Fruit fly (Drosophila melanogaster) whole organism, embryonic: ENCODE data around the gene CG11986.

Experiments
- Aef1 ChIP-seq: fragments of 200-800 bp; sonication (Bioruptor generic); IDR thresholded peaks from 3 replicates; pipeline ENCODE4 v1.3.6; 2022; ENCODE audit warnings: missing biosample characterization, missing genetic modification characterization
- BtbVII ChIP-seq: fragments of 200-800 bp; sonication (Bioruptor generic); optimal IDR thresholded peaks from 3 replicates; lab custom pipeline; 2017; ENCODE audit warnings: missing biosample characterization, mild to moderate bottlenecking, missing genetic modification characterization
- C15 ChIP-seq: fragments of 200-800 bp; sonication (Bioruptor generic); IDR thresholded peaks from 3 replicates; pipeline ENCODE4 v1.3.6; 2022; ENCODE audit warnings: missing biosample characterization, missing genetic modification characterization
- CG10959 ChIP-seq: fragments of 200-800 bp; sonication (Bioruptor generic); IDR thresholded peaks from 2 replicates; pipeline ENCODE4 v1.3.6; 2022; ENCODE audit warnings: missing biosample characterization, missing genetic modification characterization
- CG12071 ChIP-seq: fragments of 200-800 bp; sonication (Bioruptor generic); optimal IDR thresholded peaks from 3 replicates; lab custom pipeline; 2018; ENCODE audit warnings: missing biosample characterization, mild to moderate bottlenecking, missing genetic modification characterization
- CG14014 ChIP-seq: fragments of 200-800 bp; sonication (Bioruptor generic); IDR thresholded peaks from 2 replicates; pipeline ENCODE4 v1.3.6; 2022; ENCODE audit warnings: missing biosample characterization, missing genetic modification characterization
- CG14860 ChIP-seq: fragments of 200-800 bp; sonication (Bioruptor generic); IDR thresholded peaks from 3 replicates; pipeline ENCODE4 v1.3.6; 2022; ENCODE audit warnings: missing biosample characterization, missing genetic modification characterization; ENCODE audit not compliant: partially characterized antibody
- CG15073 ChIP-seq: fragments of 200-800 bp; sonication (Bioruptor generic); optimal IDR thresholded peaks from 2 replicates; lab custom pipeline; 2016; ENCODE audit warnings: missing biosample characterization, missing genetic modification characterization
- CG15269 ChIP-seq: fragments of 200-800 bp; sonication (Bioruptor generic); optimal IDR thresholded peaks from 2 replicates; lab custom pipeline; 2018; ENCODE audit warnings: missing biosample characterization, mild to moderate bottlenecking, missing genetic modification characterization, moderate library complexity
- CG17186 ChIP-seq: fragments of 200-800 bp; sonication (Bioruptor generic); optimal IDR thresholded peaks from 3 replicates; lab custom pipeline; 2017; ENCODE audit warnings: missing biosample characterization, missing genetic modification reagents, missing genetic modification characterization
- CG18262 ChIP-seq: fragments of 200-800 bp; optimal IDR thresholded peaks from 3 replicates; lab custom pipeline; 2019; ENCODE audit warnings: missing biosample characterization, mild to moderate bottlenecking, missing genetic modification characterization, moderate library complexity
- CG31441 ChIP-seq: fragments of 200-800 bp; sonication (Bioruptor generic); IDR thresholded peaks from 2 replicates; pipeline ENCODE4 v1.3.6; 2022; ENCODE audit warnings: missing biosample characterization, missing genetic modification characterization
- CG3847 ChIP-seq: fragments of 200-800 bp; sonication (Bioruptor generic); IDR thresholded peaks from 2 replicates; pipeline ENCODE4 v1.3.6; 2022; ENCODE audit warnings: missing biosample characterization, missing genetic modification characterization
- CG42726 ChIP-seq: fragments of 200-800 bp; sonication (Bioruptor generic); IDR thresholded peaks from 2 replicates; pipeline ENCODE4 v1.3.6; 2022; ENCODE audit warnings: missing biosample characterization, missing genetic modification characterization; ENCODE audit not compliant: partially characterized antibody
- CG5953 ChIP-seq: fragments of 200-800 bp; sonication (Bioruptor generic); IDR thresholded peaks from 2 replicates; pipeline ENCODE4 v1.3.6; 2022; ENCODE audit warnings: missing biosample characterization, missing genetic modification characterization
- CG6175 ChIP-seq: fragments of 200-800 bp; sonication (Bioruptor generic); IDR thresholded peaks from 3 replicates; pipeline ENCODE4 v1.3.6; 2022; ENCODE audit warnings: missing biosample characterization, missing genetic modification characterization
- CG6272 ChIP-seq: fragments of 200-800 bp; sonication (Bioruptor generic); IDR thresholded peaks from 2 replicates; pipeline ENCODE4 v1.3.6; 2022; ENCODE audit warnings: missing biosample characterization, missing genetic modification characterization
- CG7357 ChIP-seq: fragments of 200-800 bp; sonication (Bioruptor generic); IDR thresholded peaks from 3 replicates; pipeline ENCODE4 v1.3.6; 2022; ENCODE audit warnings: missing biosample characterization, missing genetic modification characterization
- CG8290 ChIP-seq, 3 experiments: fragments of 200-800 bp; sonication (Bioruptor generic); optimal IDR thresholded peaks; 2 replicates each; lab custom pipeline; 2016 to 2019; ENCODE audit warnings: missing biosample characterization in 3 of 3, missing genetic modification characterization in 3 of 3, mild to moderate bottlenecking in 2 of 3, moderate library complexity in 1 of 3
- CG8478 ChIP-seq: fragments of >200 bp; optimal IDR thresholded peaks from 2 replicates; lab custom pipeline; 2018
- Dll ChIP-seq: fragments of 200-800 bp; sonication (Bioruptor generic); IDR thresholded peaks from 4 replicates; pipeline ENCODE4 v1.3.6; 2022; ENCODE audit warnings: missing biosample characterization, missing genetic modification characterization; ENCODE audit not compliant: partially characterized antibody
- E2f1 ChIP-seq: fragments of 200-800 bp; sonication (Bioruptor generic); IDR thresholded peaks from 2 replicates; pipeline ENCODE4 v1.3.6; 2022; ENCODE audit warnings: missing biosample characterization, missing genetic modification characterization
- E2f2 ChIP-seq: fragments of 200-800 bp; sonication (Bioruptor generic); IDR thresholded peaks from 2 replicates; pipeline ENCODE4 v1.3.6; 2022; ENCODE audit warnings: missing biosample characterization, missing genetic modification characterization
- Gug ChIP-seq: fragments of 200-800 bp; sonication (Bioruptor generic); IDR thresholded peaks from 4 replicates; pipeline ENCODE4 v1.3.6; 2022; ENCODE audit warnings: missing biosample characterization, missing genetic modification characterization
- HLH54F ChIP-seq: fragments of 200-800 bp; sonication (Bioruptor generic); optimal IDR thresholded peaks from 3 replicates; lab custom pipeline; 2016; ENCODE audit warnings: missing biosample characterization, missing genetic modification characterization
- Hmx ChIP-seq: fragments of 200-800 bp; sonication (Bioruptor generic); optimal IDR thresholded peaks from 2 replicates; lab custom pipeline; 2016; ENCODE audit warnings: missing biosample characterization, missing genetic modification characterization
- Hr51 ChIP-seq, 2 experiments: fragments of 200-800 bp; sonication (Bioruptor generic); optimal IDR thresholded peaks; 2 replicates in 1 of 2; 3 replicates in 1 of 2; lab custom pipeline; 2016 to 2018; ENCODE audit warnings: missing biosample characterization in 2 of 2, missing genetic modification characterization in 2 of 2, mild to moderate bottlenecking in 1 of 2, moderate library complexity in 1 of 2
- Max ChIP-seq: fragments of 200-800 bp; sonication (Bioruptor generic); optimal IDR thresholded peaks from 2 replicates; lab custom pipeline; 2016; ENCODE audit warnings: missing biosample characterization, mild to moderate bottlenecking, missing genetic modification characterization
- Mes4 ChIP-seq: fragments of 200-800 bp; sonication (Bioruptor generic); optimal IDR thresholded peaks from 2 replicates; lab custom pipeline; 2016; ENCODE audit warnings: missing biosample characterization, missing genetic modification characterization
- NFAT ChIP-seq: fragments of 200-800 bp; sonication (Bioruptor generic); IDR thresholded peaks from 2 replicates; pipeline ENCODE4 v1.3.6; 2022; ENCODE audit warnings: missing biosample characterization, missing genetic modification characterization
- Nf-YA ChIP-seq: fragments of 200-800 bp; sonication (Bioruptor generic); IDR thresholded peaks from 2 replicates; pipeline ENCODE4 v1.3.6; 2022; ENCODE audit warnings: missing biosample characterization, missing genetic modification characterization
- Sry-β ChIP-seq: fragments of 200-800 bp; sonication (Bioruptor generic); optimal IDR thresholded peaks from 2 replicates; lab custom pipeline; 2018; ENCODE audit warnings: missing biosample characterization, mild to moderate bottlenecking, missing genetic modification characterization, moderate library complexity
- Usf ChIP-seq: fragments of 200-800 bp; sonication (Bioruptor generic); optimal IDR thresholded peaks from 2 replicates; lab custom pipeline; 2017; ENCODE audit warnings: missing genotype, missing biosample characterization, missing genetic modification characterization
- ase ChIP-seq: fragments of 200-800 bp; sonication (Bioruptor generic); IDR thresholded peaks from 3 replicates; pipeline ENCODE4 v1.3.6; 2022; ENCODE audit warnings: missing biosample characterization, missing genetic modification characterization
- ci ChIP-seq: fragments of 200-800 bp; sonication (Bioruptor generic); IDR thresholded peaks from 3 replicates; pipeline ENCODE4 v1.3.6; 2022; ENCODE audit warnings: missing biosample characterization, missing genetic modification characterization
- dan ChIP-seq: fragments of 200-800 bp; sonication (Bioruptor generic); IDR thresholded peaks from 2 replicates; pipeline ENCODE4 v1.3.6; 2022; ENCODE audit warnings: missing biosample characterization, missing genetic modification characterization
- dati ChIP-seq: fragments of 200-800 bp; sonication (Bioruptor generic); IDR thresholded peaks from 2 replicates; pipeline ENCODE4 v1.3.6; 2022; ENCODE audit warnings: missing biosample characterization, missing genetic modification characterization
- disco-r ChIP-seq: fragments of 200-800 bp; sonication (Bioruptor generic); optimal IDR thresholded peaks from 2 replicates; lab custom pipeline; 2016; ENCODE audit warnings: missing biosample characterization, missing genetic modification characterization
- eyg ChIP-seq: fragments of 200-800 bp; sonication (Bioruptor generic); optimal IDR thresholded peaks from 3 replicates; lab custom pipeline; 2016; ENCODE audit warnings: missing biosample characterization, missing genetic modification characterization
- ken ChIP-seq: fragments of 200-800 bp; sonication (Bioruptor generic); IDR thresholded peaks from 3 replicates; pipeline ENCODE4 v1.3.6; 2022; ENCODE audit warnings: missing biosample characterization, missing genetic modification characterization
- lola ChIP-seq, 3 experiments: fragments of >200 bp in 2 of 3; fragments of 200-800 bp in 1 of 3; sonication (Bioruptor generic) in 1 of 3; optimal IDR thresholded peaks; 2 replicates each; lab custom pipeline; 2017 to 2019; ENCODE audit warnings: missing biosample characterization in 3 of 3, missing genetic modification characterization in 3 of 3, mild to moderate bottlenecking in 1 of 3, moderate library complexity in 1 of 3
- mirr ChIP-seq: fragments of 200-800 bp; sonication (Bioruptor generic); optimal IDR thresholded peaks from 3 replicates; lab custom pipeline; 2018; ENCODE audit warnings: missing biosample characterization, mild to moderate bottlenecking, missing genetic modification characterization
- odd ChIP-seq: fragments of 200-800 bp; sonication (Bioruptor generic); optimal IDR thresholded peaks from 2 replicates; lab custom pipeline; 2017; ENCODE audit warnings: missing biosample characterization, mild to moderate bottlenecking, missing genetic modification characterization
- pb ChIP-seq: fragments of 200-800 bp; sonication (Bioruptor generic); optimal IDR thresholded peaks from 3 replicates; lab custom pipeline; 2016; ENCODE audit warnings: missing biosample characterization, missing genetic modification characterization
- prd ChIP-seq, 3 experiments: fragments of >200 bp in 2 of 3; fragments of 200-800 bp in 1 of 3; sonication (Bioruptor generic) in 1 of 3; optimal IDR thresholded peaks in 2 of 3; IDR thresholded peaks in 1 of 3; 2 replicates in 2 of 3; 3 replicates in 1 of 3; pipeline versions ENCODE4 v1.3.6 to Lab custom; 2017 to 2022; ENCODE audit warnings: missing biosample characterization in 1 of 3, missing genetic modification characterization in 1 of 3
- ranshi ChIP-seq: fragments of 200-800 bp; sonication (Bioruptor generic); IDR thresholded peaks from 2 replicates; pipeline ENCODE4 v1.3.6; 2022; ENCODE audit warnings: missing biosample characterization, missing genetic modification characterization
- sim ChIP-seq: fragments of 200-800 bp; sonication (Bioruptor generic); IDR thresholded peaks from 2 replicates; pipeline ENCODE4 v1.3.6; 2022; ENCODE audit warnings: missing biosample characterization, missing genetic modification characterization
- stc ChIP-seq: fragments of 200-800 bp; sonication (Bioruptor generic); IDR thresholded peaks from 2 replicates; pipeline ENCODE4 v1.3.6; 2022; ENCODE audit warnings: missing biosample characterization, missing genetic modification characterization
- stwl ChIP-seq: fragments of 200-800 bp; sonication (Bioruptor generic); optimal IDR thresholded peaks from 3 replicates; lab custom pipeline; 2018; ENCODE audit warnings: missing biosample characterization, mild to moderate bottlenecking, missing genetic modification characterization, moderate library complexity
- usp ChIP-seq: fragments of >200 bp; optimal IDR thresholded peaks from 2 replicates; lab custom pipeline; 2017; ENCODE audit warnings: missing biosample characterization, missing genetic modification characterization
- zfh1 ChIP-seq: fragments of 200-800 bp; sonication (Bioruptor generic); IDR thresholded peaks from 3 replicates; pipeline ENCODE4 v1.3.6; 2022; ENCODE audit warnings: missing biosample characterization, missing genetic modification characterization

The CG11986 gene

DNA sequence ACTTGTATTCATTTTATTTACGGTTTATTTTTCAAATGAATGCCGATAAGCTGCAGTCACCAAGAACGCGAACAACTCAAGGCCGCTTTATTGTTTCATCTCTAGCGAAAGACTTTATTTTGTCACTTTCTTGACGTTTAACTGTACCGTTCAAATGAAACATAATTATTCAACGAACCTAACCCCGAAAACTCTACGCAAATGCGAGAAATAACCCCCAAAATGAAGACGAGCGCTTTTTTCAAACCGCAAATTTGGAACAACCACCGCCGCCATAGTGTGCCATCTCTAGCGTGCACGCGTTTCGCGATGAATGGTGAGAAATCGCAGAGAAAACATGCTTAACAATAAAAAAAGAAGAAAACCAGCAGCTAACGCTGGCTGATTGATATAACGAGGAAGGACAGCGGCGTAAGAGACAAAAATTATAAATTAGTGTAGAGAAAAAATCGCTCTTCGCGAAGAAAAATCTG lies 30.6 kb upstream of the CG11986 start, which contains the start of gene CG11970 (continued):
- TF ChIP-seq ci (GFP tag; lab: Robert Waterston, UW) (0 out of 3 replicates have a peak, but pooled peaks have one; percentile 34), Dll (GFP tag; lab: Robert Waterston, UW) (peak; percentile 71), E2f2 (GFP tag; lab: Robert Waterston, UW) (peak; percentile 86), sim (GFP tag; lab: Robert Waterston, UW) (no peak), CG14014 (0 out of 2 replicates have a peak, but pooled peaks have one; percentile 17), Aef1 (GFP tag; lab: Robert Waterston, UW) (peak; percentile 48; the same call in 1 of the 3 replicates), Sry-β (GFP tag; lab: Kevin White, UChicago) (peak; percentile 48), CG12071 (GFP tag; lab: Kevin White, UChicago) (no peak), ranshi (GFP tag; lab: Robert Waterston, UW) (no peak), Max (GFP tag; lab: Kevin White, UChicago) (no peak), HLH54F (GFP tag; lab: Kevin White, UChicago) (peak; percentile 26), stc (GFP tag; lab: Robert Waterston, UW) (no peak), stwl (peak; percentile 27), CG42726 (GFP tag; lab: Robert Waterston, UW) (no peak), CG5953 (GFP tag; lab: Robert Waterston, UW) (0 out of 2 replicates have a peak, but pooled peaks have one; percentile 33), prd (optimal IDR thresholded peaks at IDR 0.05; lab: Kevin White, UChicago) (no peak), prd (GFP tag; IDR thresholded peaks at IDR 0.05; lab: Robert Waterston, UW) (peak; percentile 57; the same call in 2 of the 3 replicates), dan (GFP tag; lab: Robert Waterston, UW) (no peak), CG6175 (no peak), NFAT (GFP tag; lab: Robert Waterston, UW) (peak; percentile 48; the same call in 1 of the 2 replicates), disco-r (GFP tag; lab: Kevin White, UChicago) (no peak), Nf-YA (GFP tag; lab: Robert Waterston, UW) (no peak), CG15269 (no peak), CG7357 (GFP tag; lab: Robert Waterston, UW) (no peak), CG8478 (lab: Kevin White, UChicago) (no peak), ase (GFP tag; lab: Robert Waterston, UW) (no peak), dati (no peak), C15 (GFP tag; lab: Robert Waterston, UW) (no peak), odd (GFP tag; lab: Kevin White, UChicago) (no peak), usp (no peak), E2f1 (GFP tag; lab: Robert Waterston, UW) (no peak), BtbVII (GFP tag; lab: Kevin White, UChicago) (no peak), CG17186 (GFP tag; lab: Kevin White, UChicago) (no peak), Usf (GFP tag; lab: Kevin White, UChicago) (no peak), CG18262 (tag; lab: Kevin White, UChicago) (peak; percentile 37), Hr51 (GFP tag; optimal IDR thresholded peaks at IDR 0.05; lab: Kevin White, UChicago) (peak in 1 of 2 experiments; percentile 43), CG10959 (GFP tag; lab: Robert Waterston, UW) (no peak), zfh1 (GFP tag; lab: Robert Waterston, UW) (peak; percentile 56; the same call in 2 of the 3 replicates), mirr (GFP tag; lab: Kevin White, UChicago) (no peak), Gug (GFP tag; lab: Robert Waterston, UW) (peak; percentile 42; the same call in 2 of the 4 replicates), pb (GFP tag; lab: Kevin White, UChicago) (no peak), CG3847 (GFP tag; lab: Robert Waterston, UW) (peak; percentile 29; the same call in 1 of the 2 replicates), CG15073 (GFP tag; lab: Kevin White, UChicago) (no peak), Mes4 (GFP tag; lab: Kevin White, UChicago) (no peak), CG14860 (GFP tag; lab: Robert Waterston, UW) (peak; percentile 26; the same call in 1 of the 3 replicates), eyg (GFP tag; lab: Kevin White, UChicago) (peak; percentile 25), lola (GFP tag; optimal IDR thresholded peaks at IDR 0.05; lab: Kevin White, UChicago) (peak in 1 of 3 experiments; percentile 34), CG6272 (GFP tag; lab: Robert Waterston, UW) (peak; percentile 69), ken (GFP tag; lab: Robert Waterston, UW) (no peak), Hmx (GFP tag; lab: Kevin White, UChicago) (no peak), CG8290 (GFP tag; optimal IDR thresholded peaks at IDR 0.05; lab: Kevin White, UChicago) (no peak), CG8290 (tag; optimal IDR thresholded peaks at IDR 0.05; lab: Kevin White, UChicago) (no peak), CG31441 (no peak)
